Fruit fly (Drosophila melanogaster) whole organism: ENCODE results near the gene CG17919.
A peak's percentile ranks its signal among the peaks of the same experiment; 100 is the strongest.

ENCODE experiments used
- CG8478 ChIP-seq: fragments of >200 bp; optimal IDR thresholded peaks from 2 replicates; lab custom pipeline; 2018; ENCODE audit warnings: inconsistent platforms
- Dll ChIP-seq: fragments of >200 bp; optimal IDR thresholded peaks from 2 replicates; lab custom pipeline; 2017
- EcR ChIP-seq, 2 experiments: fragments of >200 bp; optimal IDR thresholded peaks; 2 replicates each; lab custom pipeline; 2017; ENCODE audit warnings: missing biosample characterization in 2 of 2, missing genetic modification characterization in 2 of 2, missing genetic modification reagents in 2 of 2
- pan ChIP-seq: fragments of >200 bp; optimal IDR thresholded peaks from 2 replicates; lab custom pipeline; 2017
- psq ChIP-seq: fragments of >200 bp; optimal IDR thresholded peaks from 2 replicates; lab custom pipeline; 2017

- TF ChIP-seq pan (lab: Kevin White, UChicago): no peak
- TF ChIP-seq Dll: no peak
- TF ChIP-seq EcR (GFP tag; optimal IDR thresholded peaks at IDR 0.05; lab: Kevin White, UChicago): no peak
- peak; percentile 50 for TF ChIP-seq CG8478 (lab: Kevin White, UChicago)
- TF ChIP-seq psq (lab: Kevin White, UChicago): no peak
Observed at dm6 chr3R:6382733-6383465, 39.1 kb downstream of the CG17919 start, which contains the start of gene gzl.
